Fruit fly (Drosophila melanogaster): ENCODE data around the gene Tbc1d15-17.

The Tbc1d15-17 gene

dm6 chr2L:161453-162175 is 45.4 kb upstream of the Tbc1d15-17 start (continued):
- TF ChIP-seq Ptx1 (GFP tag; IDR thresholded peaks at IDR 0.05) (no peak), CG9817 (tag; optimal IDR thresholded peaks at IDR 0.05) (no peak), Deaf1 (tag; optimal IDR thresholded peaks at IDR 0.05) (peak; percentile 35), CG31388 (GFP tag; optimal IDR thresholded peaks at IDR 0.05) (no peak), tgo (GFP tag; IDR thresholded peaks at IDR 0.05) (no peak), CG10209 (GFP tag; optimal IDR thresholded peaks at IDR 0.05) (no peak), lmd (GFP tag; IDR thresholded peaks at IDR 0.05) (no peak), otp (GFP tag; IDR thresholded peaks at IDR 0.05) (no peak), CG17829 (tag; optimal IDR thresholded peaks at IDR 0.05) (no peak), eve (GFP tag; optimal IDR thresholded peaks at IDR 0.05) (no peak), Poxn (GFP tag; IDR thresholded peaks at IDR 0.05) (no peak), CG2678 (tag; optimal IDR thresholded peaks at IDR 0.05) (peak; percentile 27), gro (GFP tag; optimal IDR thresholded peaks at IDR 0.05) (no peak), Max (GFP tag; optimal IDR thresholded peaks at IDR 0.05) (no peak), Sox100B (GFP tag; optimal IDR thresholded peaks at IDR 0.05) (no peak), CG13123 (GFP tag; optimal IDR thresholded peaks at IDR 0.05) (no peak), CrebB (tag; optimal IDR thresholded peaks at IDR 0.05) (no peak), ind (GFP tag; optimal IDR thresholded peaks at IDR 0.05) (no peak), Mes4 (GFP tag; optimal IDR thresholded peaks at IDR 0.05) (no peak), CG5953 (GFP tag; IDR thresholded peaks at IDR 0.05) (no peak), fd102C (GFP tag; optimal IDR thresholded peaks at IDR 0.05) (peak; percentile 25), tna (GFP tag; IDR thresholded peaks at IDR 0.05; ENCODE audit: partially characterized antibody) (no peak), sr (GFP tag; IDR thresholded peaks at IDR 0.05) (no peak), Drgx (GFP tag; IDR thresholded peaks at IDR 0.05) (no peak), CG9437 (GFP tag; optimal IDR thresholded peaks at IDR 0.05) (peak; percentile 14), Bdp1 (GFP tag; optimal IDR thresholded peaks at IDR 0.05) (no peak), CG34376 (GFP tag; optimal IDR thresholded peaks at IDR 0.05) (peak; percentile 85), Spps (tag; optimal IDR thresholded peaks at IDR 0.05) (no peak), oc (tag; optimal IDR thresholded peaks at IDR 0.05) (peak; percentile 68), CG3407 (GFP tag; optimal IDR thresholded peaks at IDR 0.05) (peak; percentile 100), jumu (GFP tag; optimal IDR thresholded peaks at IDR 0.05) (no peak), CG16815 (GFP tag; optimal IDR thresholded peaks at IDR 0.05) (no peak), CG12071 (GFP tag; optimal IDR thresholded peaks at IDR 0.05) (peak; percentile 32), Vsx1 (GFP tag; optimal IDR thresholded peaks at IDR 0.05) (no peak), chinmo (GFP tag; IDR thresholded peaks at IDR 0.05; ENCODE audit: partially characterized antibody) (no peak), onecut (GFP tag; IDR thresholded peaks at IDR 0.05) (peak; percentile 82), CG13296 (GFP tag; optimal IDR thresholded peaks at IDR 0.05) (peak; percentile 14), sc (optimal IDR thresholded peaks at IDR 0.05) (no peak), sc (GFP tag; optimal IDR thresholded peaks at IDR 0.05) (no peak), CG10654 (GFP tag; optimal IDR thresholded peaks at IDR 0.05) (no peak), Oli (tag; optimal IDR thresholded peaks at IDR 0.05) (no peak), Opbp (GFP tag; IDR thresholded peaks at IDR 0.05; ENCODE audit: partially characterized antibody) (no peak), ara (GFP tag; IDR thresholded peaks at IDR 0.05) (no peak), CG4617 (GFP tag; optimal IDR thresholded peaks at IDR 0.05; ENCODE audit: borderline replicate concordance) (no peak), CG43689 (GFP tag; IDR thresholded peaks at IDR 0.05) (no peak), kay (GFP tag; optimal IDR thresholded peaks at IDR 0.05) (no peak), HLH4C (GFP tag; IDR thresholded peaks at IDR 0.05; ENCODE audit: partially characterized antibody) (no peak), CG7372 (GFP tag; IDR thresholded peaks at IDR 0.05) (no peak), CG6813 (GFP tag; optimal IDR thresholded peaks at IDR 0.05) (peak; percentile 46), peb (GFP tag; IDR thresholded peaks at IDR 0.05) (no peak)
